Fruit fly (Drosophila melanogaster) whole organism, pupa: ENCODE measurements around the gene Cyp6d5.

ENCODE experiments used
- CG12605 ChIP-seq: fragments of 200-800 bp; sonication (Bioruptor generic); IDR thresholded peaks from 2 replicates; pipeline ENCODE4 v1.3.6; 2022; ENCODE audit warnings: missing biosample characterization, missing genetic modification characterization
- CG32121 ChIP-seq: fragments of 200-800 bp; sonication (Bioruptor generic); IDR thresholded peaks from 2 replicates; pipeline ENCODE4 v1.3.6; 2022; ENCODE audit warnings: missing biosample characterization, missing genetic modification characterization
- D1 ChIP-seq: fragments of 200-800 bp; sonication (Bioruptor generic); optimal IDR thresholded peaks from 2 replicates; lab custom pipeline; 2018; ENCODE audit warnings: missing biosample characterization, mild to moderate bottlenecking, missing genetic modification characterization, moderate library complexity
- fd96Ca ChIP-seq: fragments of 200-800 bp; sonication (Bioruptor generic); IDR thresholded peaks from 3 replicates; pipeline ENCODE4 v1.3.6; 2022; ENCODE audit warnings: missing biosample characterization, missing genetic modification characterization
- rn ChIP-seq: fragments of 200-800 bp; sonication (Bioruptor generic); IDR thresholded peaks from 2 replicates; pipeline ENCODE4 v1.3.6; 2022; ENCODE audit warnings: missing biosample characterization, missing genetic modification characterization

DNA sequence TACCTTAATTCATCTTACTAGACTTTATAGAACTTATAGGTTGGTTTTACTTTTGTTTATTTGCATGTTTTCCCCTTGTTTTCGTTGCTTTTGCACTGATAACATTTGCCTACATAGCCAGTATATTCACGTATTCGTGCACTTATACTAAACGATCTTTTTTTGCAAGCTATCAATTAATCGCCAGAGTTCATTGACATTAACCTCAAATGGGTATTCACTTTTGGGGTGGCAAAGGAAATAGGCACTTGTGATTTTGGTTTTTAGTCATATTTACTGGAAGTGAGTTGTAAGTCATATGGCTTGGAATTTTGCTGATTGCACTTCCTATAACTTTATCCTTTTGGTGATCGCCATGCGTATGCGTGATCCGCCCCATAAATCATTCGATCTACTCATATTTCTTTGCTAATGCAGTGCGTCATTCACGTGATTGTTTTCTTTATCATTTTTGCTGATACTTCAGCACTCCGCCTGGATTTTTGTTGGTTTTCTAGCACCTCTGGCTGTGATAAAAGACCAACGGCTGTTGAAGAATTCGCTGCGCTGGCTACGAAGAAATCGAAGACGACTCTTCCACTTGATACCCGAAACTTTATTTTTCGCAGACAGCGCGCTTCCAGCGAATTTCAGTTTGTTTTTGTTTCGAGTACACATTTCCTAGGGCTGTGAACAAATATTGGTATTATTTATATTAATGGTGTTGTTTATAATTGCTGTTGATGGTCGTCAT is 39.0 kb downstream of the Cyp6d5 start:
- TF ChIP-seq CG12605 (no peak), CG32121 (GFP tag; lab: Robert Waterston, UW) (no peak), D1 (tag; lab: Kevin White, UChicago) (no peak), rn (no peak), fd96Ca (GFP tag; lab: Robert Waterston, UW) (no peak)
